Worm (Caenorhabditis elegans): ENCODE results near the gene nhr-178.

Gene nhr-178

DNA sequence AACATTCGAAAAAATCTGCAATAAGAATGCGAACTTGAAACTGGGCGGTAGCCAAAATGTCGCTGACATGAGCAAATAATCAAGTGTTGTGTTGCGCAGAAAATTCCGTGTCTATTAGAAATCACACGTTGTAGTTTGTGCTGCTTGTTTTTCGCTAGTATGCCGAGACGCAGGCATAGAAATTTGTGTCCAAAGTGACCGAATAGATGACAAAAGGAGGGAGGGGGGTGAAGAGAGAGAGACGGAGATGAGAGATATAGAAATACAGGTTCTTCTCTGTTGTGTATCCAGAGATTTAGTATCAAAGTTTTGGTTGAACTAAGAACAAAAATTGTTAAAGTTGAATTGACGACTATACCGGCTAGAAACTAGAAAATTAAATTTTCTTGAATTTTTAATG is 19.5 kb upstream of the nhr-178 start (continued):
- TF ChIP-seq elt-3 (tag; optimal IDR thresholded peaks at IDR 0.05) (peak in 1 of 6 experiments; percentile 26), ztf-4 (tag; optimal IDR thresholded peaks at IDR 0.05) (peak; percentile 53), ztf-11 (tag; optimal IDR thresholded peaks at IDR 0.05) (no peak), jun-1 (tag; optimal IDR thresholded peaks at IDR 0.05) (peak; percentile 35), lsy-2 (tag; optimal IDR thresholded peaks at IDR 0.05) (peak in 1 of 2 experiments; percentile 25), hlh-17 (GFP tag; optimal IDR thresholded peaks at IDR 0.05; ENCODE audit: borderline replicate concordance) (no peak), lin-35 (GFP tag; optimal IDR thresholded peaks at IDR 0.05) (peak in 1 of 2 experiments; percentile 57)

DNA sequence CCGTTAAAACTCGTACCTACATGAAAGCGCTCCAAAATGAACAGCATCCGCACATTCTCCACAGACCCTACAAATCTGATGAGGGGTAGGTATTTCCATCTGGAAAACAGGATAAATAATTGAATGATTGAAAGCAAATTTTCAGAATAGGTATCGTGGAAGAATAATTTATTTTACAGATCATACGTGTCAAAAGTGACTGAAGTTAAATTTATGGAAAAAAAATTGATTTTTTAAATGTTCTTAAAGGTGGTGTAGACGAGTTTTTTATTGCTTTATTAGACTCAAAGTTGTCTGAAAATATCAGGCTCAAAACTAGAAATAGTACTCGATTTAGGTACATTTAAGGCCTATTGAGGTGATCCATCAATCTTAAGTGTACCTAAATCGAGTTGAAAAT is 19.0 kb upstream of the nhr-178 start, which contains the start of gene nhr-237:
TSS of gene nhr-237 (minus strand) at position 101 of the 400 bp plus-strand sequence.
- no peak for TF ChIP-seq nhr-84 (tag; optimal IDR thresholded peaks at IDR 0.05)
- TF ChIP-seq snu-23 (GFP tag; optimal IDR thresholded peaks at IDR 0.05) = no peak
- no peak for TF ChIP-seq fkh-10 (GFP tag; optimal IDR thresholded peaks at IDR 0.05)
- no peak for TF ChIP-seq irx-1 (tag; optimal IDR thresholded peaks at IDR 0.05)

DNA sequence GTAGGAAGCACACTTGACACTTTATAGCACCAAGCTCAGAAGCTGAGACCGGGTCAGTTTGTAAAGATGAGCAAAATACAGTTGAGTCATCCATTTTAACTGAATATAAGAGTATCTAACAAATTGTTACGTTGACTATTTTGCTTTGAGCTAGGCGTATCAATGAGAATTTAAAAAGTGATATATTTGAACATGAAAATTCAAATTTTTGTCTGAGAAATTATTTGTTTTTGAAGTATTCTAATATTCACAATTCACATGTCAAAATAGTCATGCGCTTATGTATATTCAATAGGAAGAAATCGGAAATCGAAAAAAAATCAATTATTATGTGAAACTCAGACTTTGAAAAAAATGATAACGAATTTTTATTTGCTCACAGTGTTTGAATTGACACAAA is 16.6 kb upstream of the nhr-178 start, which contains the start of gene nhr-110:
TSS of gene nhr-110 (minus strand) at position 101 of the 400 bp plus-strand sequence.
- TF ChIP-seq lin-13 (GFP tag; optimal IDR thresholded peaks at IDR 0.05) (no peak), efl-1 (optimal IDR thresholded peaks at IDR 0.05) (no peak), efl-1 (GFP tag; optimal IDR thresholded peaks at IDR 0.05 in 1 of 2) (no peak), egl-27 (tag; optimal IDR thresholded peaks at IDR 0.05) (no peak), dpl-1 (GFP tag; optimal IDR thresholded peaks at IDR 0.05) (no peak), ztf-11 (tag; optimal IDR thresholded peaks at IDR 0.05) (no peak), nhr-76 (tag; optimal IDR thresholded peaks at IDR 0.05) (no peak), pqm-1 (tag; optimal IDR thresholded peaks at IDR 0.05) (no peak), nhr-19 (GFP tag; conservative IDR thresholded peaks at IDR 0.05) (no peak), ceh-82 (tag; optimal IDR thresholded peaks at IDR 0.05) (no peak), lin-39 (tag; optimal IDR thresholded peaks at IDR 0.05) (no peak), unc-62 (GFP tag; optimal IDR thresholded peaks at IDR 0.05) (no peak), lin-15B (tag; optimal IDR thresholded peaks at IDR 0.05) (no peak), mab-9 (GFP tag; IDR thresholded peaks at IDR 0.05) (no peak), ztf-4 (tag; optimal IDR thresholded peaks at IDR 0.05) (no peak), ets-5 (GFP tag; IDR thresholded peaks at IDR 0.05) (no peak), mdl-1 (tag; optimal IDR thresholded peaks at IDR 0.05) (no peak), lin-35 (GFP tag; optimal IDR thresholded peaks at IDR 0.05) (no peak), hlh-4 (tag; optimal IDR thresholded peaks at IDR 0.05) (no peak), nhr-84 (tag; optimal IDR thresholded peaks at IDR 0.05) (no peak)

DNA sequence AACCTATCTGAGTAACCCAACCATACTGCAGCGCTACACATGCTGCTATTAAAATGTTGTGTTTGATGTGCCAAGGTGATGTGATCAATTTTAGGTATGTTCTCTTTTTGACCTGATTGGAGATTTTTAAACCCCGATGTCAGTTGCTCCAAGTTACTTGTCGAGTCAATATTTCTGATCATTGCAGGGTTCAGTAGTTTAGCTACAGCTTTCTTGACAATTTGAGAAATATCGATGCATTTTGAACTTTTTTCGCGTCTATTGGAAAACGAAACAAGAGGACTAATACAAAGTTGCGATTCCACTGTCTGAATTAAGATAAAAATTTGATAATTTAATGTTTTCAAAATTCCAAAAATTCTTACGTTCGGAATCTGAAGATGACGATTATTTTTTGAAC is 15.7 kb upstream of the nhr-178 start:
- TF ChIP-seq sptf-1 (tag; optimal IDR thresholded peaks at IDR 0.05) (no peak), efl-3 (GFP tag; optimal IDR thresholded peaks at IDR 0.05) (no peak), swsn-7 (tag; optimal IDR thresholded peaks at IDR 0.05) (no peak), lin-39 (tag; optimal IDR thresholded peaks at IDR 0.05) (no peak), nhr-76 (tag; optimal IDR thresholded peaks at IDR 0.05) (no peak), ztf-4 (tag; optimal IDR thresholded peaks at IDR 0.05) (no peak), isw-1 (GFP tag; IDR thresholded peaks at IDR 0.05) (no peak), nhr-84 (tag; optimal IDR thresholded peaks at IDR 0.05) (no peak), nhr-85 (tag) (no peak), sup-37 (GFP tag; optimal IDR thresholded peaks at IDR 0.05) (no peak), lin-13 (GFP tag; optimal IDR thresholded peaks at IDR 0.05) (no peak)

DNA sequence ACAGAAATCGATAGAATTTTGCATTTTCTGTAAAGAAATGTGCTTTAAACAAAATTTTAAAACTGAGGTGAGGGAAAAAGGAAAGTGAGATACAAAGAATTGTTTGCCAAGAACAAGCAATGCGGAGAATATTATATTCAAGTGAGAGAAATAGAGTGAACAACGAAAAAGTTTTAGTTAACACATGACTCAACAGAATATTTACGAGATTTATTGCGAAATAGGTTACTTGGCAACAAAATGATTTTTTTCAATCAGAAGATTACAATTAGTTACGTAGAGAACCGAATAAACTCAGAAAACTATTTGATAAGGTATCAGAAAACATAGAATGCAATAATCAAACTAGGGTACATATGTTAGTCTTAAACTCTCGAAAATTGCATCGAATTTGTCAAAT is 13.7 kb upstream of the nhr-178 start, which contains the start of gene nhr-117:
TSS of gene nhr-117 (minus strand) at position 27 of the 400 bp plus-strand sequence.
- no peak for TF ChIP-seq blmp-1 (tag; optimal IDR thresholded peaks at IDR 0.05)
- peak; percentile 40 for TF ChIP-seq skn-1 (tag; optimal IDR thresholded peaks at IDR 0.05)
- TF ChIP-seq aly-2 (tag; optimal IDR thresholded peaks at IDR 0.05) = no peak
- TF ChIP-seq nhr-19 (GFP tag; conservative IDR thresholded peaks at IDR 0.05) = no peak
- peak; percentile 2 for TF ChIP-seq nhr-20 (tag; optimal IDR thresholded peaks at IDR 0.05)
- no peak for TF ChIP-seq ztf-4 (tag; optimal IDR thresholded peaks at IDR 0.05)
- no peak for TF ChIP-seq nhr-76 (tag; optimal IDR thresholded peaks at IDR 0.05)
- no peak for TF ChIP-seq ceh-90 (tag; optimal IDR thresholded peaks at IDR 0.05)
- no peak for TF ChIP-seq fkh-8 (tag; optimal IDR thresholded peaks at IDR 0.05)
- TF ChIP-seq lsy-2 (tag; optimal IDR thresholded peaks at IDR 0.05) = peak in 1 of 2 experiments; percentile 1
- TF ChIP-seq nhr-71 (tag; optimal IDR thresholded peaks at IDR 0.05) = peak; percentile 27
- no peak for TF ChIP-seq ceh-82 (tag; optimal IDR thresholded peaks at IDR 0.05)
- TF ChIP-seq zip-4 (GFP tag; optimal IDR thresholded peaks at IDR 0.05) = peak; percentile 67
- no peak for TF ChIP-seq Y116A8C.19 (tag; optimal IDR thresholded peaks at IDR 0.05; ENCODE audit: borderline replicate concordance)
- peak in 1 of 2 experiments; percentile 14 for TF ChIP-seq lin-35 (GFP tag; optimal IDR thresholded peaks at IDR 0.05)
- TF ChIP-seq efl-1 (optimal IDR thresholded peaks at IDR 0.05) = no peak
- peak in 1 of 2 experiments; percentile 81 for TF ChIP-seq efl-1 (GFP tag; optimal IDR thresholded peaks at IDR 0.05 in 1 of 2)
- TF ChIP-seq unc-98 (GFP tag; IDR thresholded peaks at IDR 0.05) = no peak
- TF ChIP-seq snu-23 (GFP tag; optimal IDR thresholded peaks at IDR 0.05) = no peak
